Worm (Caenorhabditis elegans) whole organism, late embryonic: Measurements from ENCODE around the gene C25F9.12.

Experiments used
- K02D7.2 ChIP-seq: sonication (generic microtip); optimal IDR thresholded peaks from 2 replicates; lab custom pipeline; 2017; ENCODE audit warnings: mild to moderate bottlenecking, missing genetic modification characterization, missing compliant biosample characterization
- ceh-14 ChIP-seq: sonication (generic microtip); optimal IDR thresholded peaks from 2 replicates; lab custom pipeline; 2016; ENCODE audit warnings: missing genotype, missing genetic modification characterization, missing compliant biosample characterization
- ceh-24 ChIP-seq: sonication (generic microtip); optimal IDR thresholded peaks from 2 replicates; lab custom pipeline; 2016; ENCODE audit warnings: mild to moderate bottlenecking, missing genetic modification characterization, missing compliant biosample characterization
- ceh-30 ChIP-seq: fragments of 150-350 bp; optimal IDR thresholded peaks from 2 replicates; lab custom pipeline; 2014; ENCODE audit warnings: missing biosample characterization, missing genetic modification characterization
- ceh-31 ChIP-seq: sonication (generic microtip); optimal IDR thresholded peaks from 2 replicates; lab custom pipeline; 2016; ENCODE audit warnings: missing genetic modification characterization, missing compliant biosample characterization
- ceh-45 ChIP-seq: fragments of 200-800 bp; sonication (Bioruptor generic); IDR thresholded peaks from 2 replicates; pipeline ENCODE4 v1.3.6; 2022; ENCODE audit warnings: missing genetic modification reagents, missing genetic modification characterization, missing compliant biosample characterization
- dmd-4 ChIP-seq: sonication (generic microtip); optimal IDR thresholded peaks from 2 replicates; lab custom pipeline; 2016; ENCODE audit warnings: borderline replicate concordance, missing genetic modification characterization, missing compliant biosample characterization
- elt-2 ChIP-seq: sonication (generic microtip); optimal IDR thresholded peaks from 2 replicates; lab custom pipeline; 2016; ENCODE audit warnings: missing genetic modification reagents, missing genetic modification characterization, missing compliant biosample characterization
- ets-4 ChIP-seq: sonication (generic microtip); optimal IDR thresholded peaks from 2 replicates; lab custom pipeline; 2016; ENCODE audit warnings: missing genetic modification characterization, missing compliant biosample characterization
- fkh-6 ChIP-seq: sonication (generic microtip); optimal IDR thresholded peaks from 2 replicates; lab custom pipeline; 2016; ENCODE audit warnings: missing genetic modification characterization, missing compliant biosample characterization
- hlh-13 ChIP-seq: fragments of 200-800 bp; sonication (Bioruptor generic); optimal IDR thresholded peaks from 2 replicates; lab custom pipeline; 2018; ENCODE audit warnings: mild to moderate bottlenecking, missing genetic modification characterization, missing compliant biosample characterization
- hlh-15 ChIP-seq: sonication (generic microtip); optimal IDR thresholded peaks from 2 replicates; lab custom pipeline; 2016; ENCODE audit warnings: missing genetic modification characterization, missing compliant biosample characterization
- hlh-30 ChIP-seq: sonication (generic microtip); optimal IDR thresholded peaks from 2 replicates; lab custom pipeline; 2017; ENCODE audit warnings: antibody characterized with exemption, missing genetic modification characterization, missing compliant biosample characterization; ENCODE audit not compliant: insufficient read depth
- hlh-6 ChIP-seq: sonication (generic microtip); optimal IDR thresholded peaks from 2 replicates; lab custom pipeline; 2016; ENCODE audit warnings: missing genotype, missing genetic modification characterization, missing compliant biosample characterization
- hlh-8 ChIP-seq: sonication (generic microtip); optimal IDR thresholded peaks from 2 replicates; lab custom pipeline; 2016; ENCODE audit warnings: missing genotype, missing genetic modification characterization, missing compliant biosample characterization
- nhr-232 ChIP-seq: sonication (generic microtip); optimal IDR thresholded peaks from 2 replicates; lab custom pipeline; 2016; ENCODE audit warnings: missing genetic modification characterization, missing compliant biosample characterization
- npax-4 ChIP-seq: sonication (generic microtip); optimal IDR thresholded peaks from 2 replicates; lab custom pipeline; 2016; ENCODE audit warnings: missing genetic modification characterization, missing compliant biosample characterization
- pag-3 ChIP-seq: sonication (generic microtip); optimal IDR thresholded peaks from 2 replicates; lab custom pipeline; 2016; ENCODE audit warnings: missing compliant biosample characterization, missing genetic modification characterization, borderline replicate concordance
- pat-9 ChIP-seq: fragments of 200-800 bp; sonication (Bioruptor generic); optimal IDR thresholded peaks from 2 replicates; lab custom pipeline; 2018; ENCODE audit warnings: mild to moderate bottlenecking, missing genetic modification characterization, moderate library complexity, missing compliant biosample characterization
- pqm-1 ChIP-seq: sonication (generic microtip); optimal IDR thresholded peaks from 2 replicates; lab custom pipeline; 2016; ENCODE audit warnings: missing genetic modification characterization, missing compliant biosample characterization
- ref-2 ChIP-seq: sonication (generic microtip); optimal IDR thresholded peaks from 2 replicates; lab custom pipeline; 2016; ENCODE audit warnings: missing genetic modification characterization, missing compliant biosample characterization
- rnt-1 ChIP-seq: sonication (generic microtip); optimal IDR thresholded peaks from 2 replicates; lab custom pipeline; 2016; ENCODE audit warnings: missing genetic modification characterization, missing compliant biosample characterization
- sox-4 ChIP-seq: sonication (generic microtip); optimal IDR thresholded peaks from 2 replicates; lab custom pipeline; 2017; ENCODE audit warnings: mild to moderate bottlenecking, missing genetic modification characterization, inconsistent platforms, missing compliant biosample characterization
- unc-42 ChIP-seq: sonication (generic microtip); optimal IDR thresholded peaks from 2 replicates; lab custom pipeline; 2016; ENCODE audit warnings: missing genotype, missing genetic modification characterization, missing compliant biosample characterization
- unc-55 ChIP-seq: sonication (generic microtip); optimal IDR thresholded peaks from 2 replicates; lab custom pipeline; 2017; ENCODE audit warnings: missing biosample characterization, missing genetic modification reagents, missing genetic modification characterization

The C25F9.12 gene

DNA sequence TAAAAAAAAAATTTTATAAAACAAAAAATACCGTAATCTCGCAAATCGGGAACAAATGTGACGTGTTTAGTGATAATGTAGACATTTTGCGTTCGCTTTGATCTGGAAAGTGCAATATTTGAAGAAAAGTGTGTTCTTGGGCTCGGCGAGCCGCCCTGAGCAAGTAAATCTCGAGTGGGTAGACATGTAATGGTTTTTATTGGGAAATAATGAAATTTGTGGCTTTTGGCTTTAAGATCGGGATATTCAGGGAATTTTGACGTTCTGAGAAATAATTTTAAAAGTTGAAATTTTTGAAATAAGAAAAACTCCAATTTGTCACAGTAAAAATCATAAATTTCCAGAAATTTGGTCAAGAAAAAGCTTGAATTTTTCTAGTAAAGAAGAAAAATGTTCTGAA lies 40.2 kb downstream of the C25F9.12 start, which contains the start of gene C14B4.2:
TSS of gene C14B4.2 (minus strand) at position 101 of the 400 bp plus-strand sequence.
- no peak for TF ChIP-seq pat-9 (tag; lab: Kevin White, UChicago)
- no peak for TF ChIP-seq npax-4
- no peak for TF ChIP-seq hlh-13 (GFP tag; lab: Kevin White, UChicago)
- TF ChIP-seq hlh-30 (tag; lab: Kevin White, UChicago), result no peak

DNA sequence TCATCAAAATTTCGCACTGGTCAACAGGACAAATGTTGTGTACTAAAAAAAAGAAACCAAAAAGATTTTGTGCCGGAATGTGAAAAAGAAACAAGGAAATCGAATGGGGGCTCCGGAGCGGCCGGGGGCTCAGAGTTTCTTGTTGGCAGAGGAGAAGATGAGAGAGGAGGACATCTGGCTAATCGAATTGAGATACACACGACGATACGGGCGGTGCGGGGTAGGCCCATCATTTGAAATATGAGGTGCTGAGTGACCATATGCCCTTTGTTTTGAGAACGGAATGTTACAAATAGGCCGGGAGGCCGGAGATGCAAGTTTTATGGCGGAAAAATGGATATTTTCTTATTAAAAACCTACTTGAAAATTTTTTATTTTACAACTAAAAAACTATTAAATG lies 44.7 kb downstream of the C25F9.12 start:
- TF ChIP-seq dmd-4 (tag; lab: Kevin White, UChicago) (no peak), hlh-13 (GFP tag; lab: Kevin White, UChicago) (no peak), fkh-6 (tag; lab: Kevin White, UChicago) (no peak), ceh-31 (tag; lab: Kevin White, UChicago) (peak; percentile 16), pag-3 (tag; lab: Kevin White, UChicago) (peak; percentile 44), unc-55 (GFP tag; lab: Kevin White, UChicago) (no peak), unc-42 (peak; percentile 87)

DNA sequence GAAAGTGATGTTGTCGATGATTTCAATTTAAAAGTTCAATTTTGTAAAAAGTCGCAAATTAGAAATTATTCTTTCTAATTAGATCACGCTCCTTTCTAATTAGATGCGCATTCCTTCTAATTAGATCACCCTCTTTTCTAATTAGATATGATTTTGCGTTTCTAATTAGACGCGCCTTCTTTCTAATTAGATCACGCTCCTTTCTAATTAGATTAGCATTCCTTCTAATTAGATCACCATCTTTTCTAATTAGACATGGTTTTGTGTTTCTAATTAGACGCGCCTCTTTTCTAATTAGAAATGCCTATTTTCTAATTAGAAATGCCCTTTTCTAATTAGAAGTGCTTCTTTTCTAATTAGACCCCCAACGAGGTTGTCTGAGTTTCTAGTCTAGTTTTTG lies 46.0 kb downstream of the C25F9.12 start:
- TF ChIP-seq pqm-1 (tag; lab: Kevin White, UChicago), result no peak
- peak; percentile 28 for TF ChIP-seq ceh-14 (tag; lab: Kevin White, UChicago)
- peak; percentile 56 for TF ChIP-seq unc-42
- TF ChIP-seq, all 69 proteins: peak for 2

DNA sequence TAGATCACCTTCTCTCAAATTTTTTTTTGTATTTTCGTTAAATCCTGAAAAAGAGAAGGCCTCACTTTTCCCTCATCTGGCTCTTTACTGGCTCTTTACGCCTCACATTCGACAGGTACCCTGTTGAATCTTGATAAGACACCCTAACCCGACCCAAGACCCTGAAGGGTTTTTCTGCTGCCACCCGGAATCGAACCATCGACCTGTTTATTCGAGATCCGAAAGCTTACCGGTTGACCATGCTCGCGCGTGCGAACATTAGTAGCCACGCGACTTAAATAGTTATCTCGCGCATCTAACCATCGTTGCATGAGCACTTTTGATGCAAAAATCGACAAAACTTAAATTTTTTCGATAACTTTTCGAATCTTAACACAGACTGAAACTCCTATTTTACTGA lies 47.5 kb downstream of the C25F9.12 start:
- TF ChIP-seq ref-2 (tag; lab: Kevin White, UChicago), result no peak
- no peak for TF ChIP-seq nhr-232 (tag; lab: Kevin White, UChicago)
- TF ChIP-seq hlh-15, result no peak
- no peak for TF ChIP-seq dmd-4 (tag; lab: Kevin White, UChicago)
- TF ChIP-seq ceh-45 (GFP tag; lab: Robert Waterston, UW), result no peak
- TF ChIP-seq ceh-30, result no peak
- TF ChIP-seq rnt-1 (tag; lab: Kevin White, UChicago), result no peak
- TF ChIP-seq hlh-8 (tag; lab: Kevin White, UChicago), result no peak
- no peak for TF ChIP-seq K02D7.2 (tag; lab: Kevin White, UChicago)
- TF ChIP-seq hlh-13 (GFP tag; lab: Kevin White, UChicago), result no peak
- no peak for TF ChIP-seq hlh-6 (tag; lab: Kevin White, UChicago)

DNA sequence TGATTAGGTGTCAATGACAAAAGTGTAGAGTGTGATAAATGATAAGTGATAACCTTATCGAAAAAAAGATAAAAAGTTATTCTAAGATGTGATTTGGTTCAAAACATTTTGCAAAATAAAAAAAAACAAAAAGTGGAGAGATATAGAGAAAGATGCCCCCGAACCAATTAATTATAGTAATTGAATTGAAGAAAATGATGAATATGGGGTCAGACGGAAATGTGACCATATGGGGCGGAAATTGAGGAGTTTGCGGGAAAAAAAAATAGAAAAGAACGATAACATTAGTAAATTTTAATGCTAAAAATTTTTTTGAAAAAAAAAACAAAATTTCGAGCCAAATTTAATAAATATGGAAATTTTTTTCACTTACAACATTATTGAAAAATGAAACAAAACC lies 48.2 kb downstream of the C25F9.12 start:
- TF ChIP-seq sox-4, result no peak
- TF ChIP-seq unc-42, result peak; percentile 54
- peak; percentile 56 for TF ChIP-seq elt-2 (tag; lab: Kevin White, UChicago)
- no peak for TF ChIP-seq ceh-24 (tag; lab: Kevin White, UChicago)
- no peak for TF ChIP-seq ets-4
